Worm (Caenorhabditis elegans): ENCODE data around the gene T13F2.2.

DNA sequence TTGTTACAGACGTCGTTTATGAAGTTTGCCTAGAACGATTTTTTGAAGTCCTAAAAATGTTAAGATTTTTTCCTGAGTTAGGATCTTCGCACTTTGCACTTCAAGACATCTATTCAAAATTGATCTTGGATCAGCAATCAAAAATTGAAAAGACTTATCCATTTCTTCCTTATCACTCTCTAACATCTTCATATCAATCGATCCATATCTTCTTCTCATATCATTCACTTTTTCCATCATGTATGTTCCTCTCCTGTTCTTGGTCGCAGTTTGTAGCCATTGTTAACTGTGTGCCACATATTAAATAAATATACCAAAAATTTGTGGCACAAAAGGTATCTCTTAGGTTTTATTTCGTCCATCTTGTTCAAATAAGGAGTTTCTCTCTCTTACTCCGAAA is 41.4 kb downstream of the T13F2.2 start:
- TF ChIP-seq snpc-4 (tag; optimal IDR thresholded peaks at IDR 0.05) (no peak), nhr-76 (tag; optimal IDR thresholded peaks at IDR 0.05) (no peak), aha-1 (tag; optimal IDR thresholded peaks at IDR 0.05) (no peak), dsc-1 (tag; optimal IDR thresholded peaks at IDR 0.05) (no peak), pag-3 (tag; optimal IDR thresholded peaks at IDR 0.05; ENCODE audit: borderline replicate concordance, insufficient read depth) (no peak), nhr-237 (tag; optimal IDR thresholded peaks at IDR 0.05) (no peak), dpl-1 (GFP tag; optimal IDR thresholded peaks at IDR 0.05) (no peak), fkh-8 (tag; optimal IDR thresholded peaks at IDR 0.05) (no peak), nhr-77 (tag; optimal IDR thresholded peaks at IDR 0.05) (no peak), hlh-4 (tag; optimal IDR thresholded peaks at IDR 0.05) (no peak), nhr-20 (tag; optimal IDR thresholded peaks at IDR 0.05) (no peak), unc-62 (GFP tag; optimal IDR thresholded peaks at IDR 0.05) (no peak)

All from whole organism, L1 larva.